Worm (Caenorhabditis elegans): ENCODE measurements around the gene ctsa-3.2.

ce11 chrII:9916177-9916576, 41.2 kb downstream of the ctsa-3.2 start, which contains the start of gene F26C11.4:
- TF ChIP-seq ztf-29 (GFP tag; IDR thresholded peaks at IDR 0.05) (no peak), klf-2 (GFP tag; conservative IDR thresholded peaks at IDR 0.05) (no peak), med-1 (GFP tag; optimal IDR thresholded peaks at IDR 0.05; ENCODE audit: insufficient read depth) (no peak), flt-1 (GFP tag; IDR thresholded peaks at IDR 0.05) (no peak), cog-1 (tag; optimal IDR thresholded peaks at IDR 0.05) (no peak), tab-1 (GFP tag; IDR thresholded peaks at IDR 0.05) (no peak)

Measured in whole organism, midembryonic.